Fruit fly (Drosophila melanogaster) Kc167 (cell line): ENCODE results near the gene obst-E.

ENCODE experiments used
- Myc ChIP-seq: fragments of >200 bp; optimal IDR thresholded peaks from 2 replicates; lab custom pipeline; 2017; ENCODE audit warnings: missing external identifiers
- Sin3A ChIP-seq: fragments of >200 bp; optimal IDR thresholded peaks from 2 replicates; lab custom pipeline; 2018; ENCODE audit warnings: missing external identifiers
- h ChIP-seq: fragments of >200 bp; optimal IDR thresholded peaks from 3 replicates; lab custom pipeline; 2018; ENCODE audit warnings: missing external identifiers
- psq ChIP-seq: fragments of >200 bp; optimal IDR thresholded peaks from 2 replicates; lab custom pipeline; 2017; ENCODE audit warnings: missing external identifiers

DNA sequence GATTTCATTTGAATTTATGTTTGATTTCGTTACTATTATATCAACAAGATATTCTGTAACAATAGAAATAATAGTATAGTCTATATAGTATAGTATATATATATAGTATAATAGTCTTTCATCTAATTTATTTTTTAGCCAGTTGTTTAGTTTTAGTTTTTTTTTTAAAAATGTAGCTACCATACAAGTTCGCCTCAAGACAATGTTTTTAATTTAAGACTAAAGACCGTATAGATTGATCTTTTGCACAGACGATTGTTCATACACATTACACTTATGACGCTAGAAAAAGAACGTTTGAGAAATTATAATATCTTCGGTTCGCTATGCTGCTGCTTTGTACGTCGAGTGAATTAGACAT is 34.4 kb upstream of the obst-E start:
- TF ChIP-seq Myc (lab: Kevin White, UChicago) (no peak), Sin3A (lab: Kevin White, UChicago) (no peak), h (lab: Kevin White, UChicago) (no peak), psq (lab: Kevin White, UChicago) (no peak)
